Worm (Caenorhabditis elegans) whole organism, L4/young adult: ENCODE measurements around the gene spn-4.

Source experiments
- W03F9.2 ChIP-seq: fragments of 150-350 bp; optimal IDR thresholded peaks from 2 replicates; lab custom pipeline; 2014; ENCODE audit warnings: missing biosample characterization, missing genetic modification characterization
- him-1 ChIP-seq: sonication (generic microtip); optimal IDR thresholded peaks from 2 replicates; lab custom pipeline; 2016; ENCODE audit warnings: missing genotype, missing genetic modification reagents, missing genetic modification characterization, missing compliant biosample characterization

ce11 chrV:6771645-6772044 lies 13.1 kb downstream of the spn-4 start, which contains the start of gene srh-30:
- no peak for TF ChIP-seq him-1
- TF ChIP-seq W03F9.2 (tag; lab: Kevin White, UChicago), result no peak
